Worm (Caenorhabditis elegans): ENCODE measurements around the gene C34C12.12.

C34C12.12 gene

ce11 chrIII:3498957-3499356 is 46.0 kb downstream of the C34C12.12 start, which contains the start of gene M01F1.9:
Gene M01F1.9 (minus strand): TSS chrIII:3499057.
- TF ChIP-seq pha-2 (tag; optimal IDR thresholded peaks at IDR 0.05) (no peak), F13H6.1 (tag; optimal IDR thresholded peaks at IDR 0.05) (no peak), ref-2 (tag; optimal IDR thresholded peaks at IDR 0.05) (no peak), ahr-1 (tag; optimal IDR thresholded peaks at IDR 0.05) (no peak), hlh-15 (tag; optimal IDR thresholded peaks at IDR 0.05) (no peak), hlh-8 (tag; optimal IDR thresholded peaks at IDR 0.05) (no peak), pax-1 (tag; optimal IDR thresholded peaks at IDR 0.05) (no peak), ceh-14 (tag; optimal IDR thresholded peaks at IDR 0.05) (no peak), ceh-24 (tag; optimal IDR thresholded peaks at IDR 0.05) (no peak), unc-55 (GFP tag; optimal IDR thresholded peaks at IDR 0.05) (no peak), ama-1 (optimal IDR thresholded peaks at IDR 0.05) (no peak), unc-3 (GFP tag; conservative IDR thresholded peaks at IDR 0.05) (no peak), unc-3 (tag; optimal IDR thresholded peaks at IDR 0.05) (no peak), hlh-30 (tag; optimal IDR thresholded peaks at IDR 0.05; ENCODE audit: insufficient read depth) (no peak)

- TF ChIP-seq T23F11.4 (GFP tag; optimal IDR thresholded peaks at IDR 0.05) (peak; percentile 92), tbx-2 (tag; optimal IDR thresholded peaks at IDR 0.05) (peak; percentile 100), C38D4.7 (GFP tag; optimal IDR thresholded peaks at IDR 0.05) (peak; percentile 93), zip-5 (tag; optimal IDR thresholded peaks at IDR 0.05) (peak; percentile 100), Y22D7AL.16 (tag; optimal IDR thresholded peaks at IDR 0.05) (peak; percentile 96), dve-1 (tag; optimal IDR thresholded peaks at IDR 0.05) (no peak), ama-1 (optimal IDR thresholded peaks at IDR 0.05) (no peak), ceh-6 (GFP tag; optimal IDR thresholded peaks at IDR 0.05) (peak; percentile 94), pat-9 (tag; optimal IDR thresholded peaks at IDR 0.05) (peak; percentile 79), odd-2 (tag; optimal IDR thresholded peaks at IDR 0.05) (no peak), fkh-6 (tag; optimal IDR thresholded peaks at IDR 0.05) (peak; percentile 97), unc-55 (GFP tag; optimal IDR thresholded peaks at IDR 0.05) (no peak), pax-1 (tag; optimal IDR thresholded peaks at IDR 0.05) (no peak), syd-9 (tag; optimal IDR thresholded peaks at IDR 0.05) (peak; percentile 98), sox-2 (GFP tag; IDR thresholded peaks at IDR 0.05) (peak; percentile 69), unc-3 (GFP tag; conservative IDR thresholded peaks at IDR 0.05) (peak; percentile 96), unc-3 (tag; optimal IDR thresholded peaks at IDR 0.05) (peak; percentile 98), K02D7.2 (tag; optimal IDR thresholded peaks at IDR 0.05) (peak; percentile 97), madf-2 (tag; optimal IDR thresholded peaks at IDR 0.05) (peak; percentile 87), nfya-1 (tag; optimal IDR thresholded peaks at IDR 0.05) (no peak), pqm-1 (tag; optimal IDR thresholded peaks at IDR 0.05) (peak; percentile 100), sox-4 (tag; optimal IDR thresholded peaks at IDR 0.05) (peak; percentile 91), mec-3 (tag; optimal IDR thresholded peaks at IDR 0.05; ENCODE audit: borderline replicate concordance) (peak; percentile 100), gmeb-2 (tag; optimal IDR thresholded peaks at IDR 0.05) (peak; percentile 96), sdc-2 (tag; optimal IDR thresholded peaks at IDR 0.05) (peak; percentile 93), lim-6 (tag; optimal IDR thresholded peaks at IDR 0.05) (peak; percentile 100), ztf-16 (tag; optimal IDR thresholded peaks at IDR 0.05) (peak; percentile 98), pha-4 (tag; optimal IDR thresholded peaks at IDR 0.05) (no peak), ceh-34 (tag; optimal IDR thresholded peaks at IDR 0.05) (peak; percentile 100), tbx-7 (tag; optimal IDR thresholded peaks at IDR 0.05) (peak; percentile 100), eyg-1 (tag; optimal IDR thresholded peaks at IDR 0.05) (peak; percentile 99), che-1 (tag; optimal IDR thresholded peaks at IDR 0.05) (peak; percentile 83), elt-4 (tag; optimal IDR thresholded peaks at IDR 0.05) (peak; percentile 100), npax-4 (tag; optimal IDR thresholded peaks at IDR 0.05) (peak; percentile 89), F13H6.1 (tag; optimal IDR thresholded peaks at IDR 0.05) (peak; percentile 100), pha-2 (tag; optimal IDR thresholded peaks at IDR 0.05) (peak; percentile 90), hlh-8 (tag; optimal IDR thresholded peaks at IDR 0.05) (peak; percentile 100), hlh-6 (tag; optimal IDR thresholded peaks at IDR 0.05) (peak; percentile 99), ceh-18 (tag; optimal IDR thresholded peaks at IDR 0.05) (peak; percentile 97), ceh-22 (tag; optimal IDR thresholded peaks at IDR 0.05) (no peak), hlh-13 (GFP tag; optimal IDR thresholded peaks at IDR 0.05) (peak; percentile 95), dmd-4 (tag; optimal IDR thresholded peaks at IDR 0.05; ENCODE audit: borderline replicate concordance) (peak; percentile 100), hlh-15 (tag; optimal IDR thresholded peaks at IDR 0.05) (peak; percentile 98), ceh-30 (tag; optimal IDR thresholded peaks at IDR 0.05) (no peak), nhr-11 (tag; optimal IDR thresholded peaks at IDR 0.05) (no peak), ceh-14 (tag; optimal IDR thresholded peaks at IDR 0.05) (peak; percentile 100)
Measured at ce11 chrIII:3499850-3500249, 46.9 kb downstream of the C34C12.12 start.

All from whole organism, late embryonic.